Fruit fly (Drosophila melanogaster): Measurements from ENCODE around the gene Hsc70-2.

The Hsc70-2 gene

DNA sequence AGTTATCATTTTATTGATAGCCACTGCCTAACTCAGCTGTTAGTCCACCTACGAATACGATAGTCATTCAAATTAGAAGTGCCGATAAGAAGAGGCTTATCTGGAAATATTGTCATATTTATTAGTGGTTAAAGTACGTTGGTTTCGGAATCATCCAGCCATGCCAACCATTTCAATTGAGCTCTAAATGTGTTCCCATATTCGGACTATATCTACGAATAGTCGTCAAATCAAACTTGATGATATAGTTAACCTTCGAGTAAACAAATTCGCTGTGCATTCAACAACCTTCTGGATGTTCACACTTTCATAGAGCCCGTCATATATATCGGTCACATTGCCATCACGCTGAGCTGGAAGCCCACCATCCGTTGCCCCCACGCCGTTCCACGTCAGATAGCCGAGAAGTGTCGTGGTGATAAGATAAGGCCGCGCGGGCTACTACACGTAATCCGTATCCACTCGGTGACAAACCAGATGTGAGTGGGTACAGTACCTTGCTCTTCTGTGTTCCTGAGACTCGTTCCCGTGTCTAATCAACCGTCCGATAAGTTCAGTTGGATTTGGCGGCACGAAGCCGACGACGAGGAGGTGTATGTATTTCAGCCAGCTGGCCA lies 26.2 kb upstream of the Hsc70-2 start (continued):
- TF ChIP-seq Lim3 (GFP tag; IDR thresholded peaks at IDR 0.05) (no peak), hkb (optimal IDR thresholded peaks at IDR 0.05) (no peak), hkb (GFP tag; IDR thresholded peaks at IDR 0.05) (0 out of 2 replicates have a peak, but pooled peaks have one; percentile 24), ftz-f1 (GFP tag; optimal IDR thresholded peaks at IDR 0.05) (peak; percentile 7), corto (GFP tag; optimal IDR thresholded peaks at IDR 0.05) (no peak), CG34376 (GFP tag; optimal IDR thresholded peaks at IDR 0.05) (peak; percentile 66), CG32532 (GFP tag; IDR thresholded peaks at IDR 0.05) (0 out of 2 replicates have a peak, but pooled peaks have one; percentile 8), Hand (GFP tag; optimal IDR thresholded peaks at IDR 0.05) (peak; percentile 1), CG6813 (GFP tag; optimal IDR thresholded peaks at IDR 0.05) (no peak), rib (GFP tag; IDR thresholded peaks at IDR 0.05) (0 out of 2 replicates have a peak, but pooled peaks have one; percentile 10), sug (tag; optimal IDR thresholded peaks at IDR 0.05) (peak; percentile 94), jumu (GFP tag; optimal IDR thresholded peaks at IDR 0.05) (no peak), Sry-β (GFP tag; optimal IDR thresholded peaks at IDR 0.05) (no peak), E2f1 (GFP tag; IDR thresholded peaks at IDR 0.05) (no peak), CG7987 (GFP tag; optimal IDR thresholded peaks at IDR 0.05) (peak; percentile 20), mirr (GFP tag; optimal IDR thresholded peaks at IDR 0.05) (peak; percentile 86), pum (GFP tag; optimal IDR thresholded peaks at IDR 0.05) (no peak), Doc2 (GFP tag; IDR thresholded peaks at IDR 0.05) (no peak), lbe (GFP tag; optimal IDR thresholded peaks at IDR 0.05) (no peak), CG10543 (GFP tag; optimal IDR thresholded peaks at IDR 0.05) (peak; percentile 69), CG8281 (tag; optimal IDR thresholded peaks at IDR 0.05) (no peak), HLH54F (GFP tag; optimal IDR thresholded peaks at IDR 0.05) (no peak), CG16815 (GFP tag; optimal IDR thresholded peaks at IDR 0.05) (no peak), dmrt11E (tag; optimal IDR thresholded peaks at IDR 0.05) (no peak), Fer2 (tag; optimal IDR thresholded peaks at IDR 0.05) (no peak), Med (GFP tag) (peak; percentile 11), GATAe (GFP tag; conservative IDR thresholded peaks at IDR 0.05) (peak; percentile 77), chinmo (GFP tag; IDR thresholded peaks at IDR 0.05; ENCODE audit: partially characterized antibody) (peak; percentile 60; the same call in 1 of the 4 replicates), run (tag; optimal IDR thresholded peaks at IDR 0.05) (peak; percentile 55), CG12391 (tag; optimal IDR thresholded peaks at IDR 0.05) (no peak), wek (GFP tag; optimal IDR thresholded peaks at IDR 0.05) (no peak), Tbp (GFP tag; optimal IDR thresholded peaks at IDR 0.05) (no peak), CG3065 (GFP tag; optimal IDR thresholded peaks at IDR 0.05) (no peak), CG16779 (GFP tag; IDR thresholded peaks at IDR 0.05) (no peak), bcd (GFP tag; optimal IDR thresholded peaks at IDR 0.05) (no peak), CG6175 (GFP tag; IDR thresholded peaks at IDR 0.05) (peak; percentile 67; the same call in 2 of the 3 replicates), CG6254 (GFP tag; optimal IDR thresholded peaks at IDR 0.05) (peak; percentile 42), grn (GFP tag; optimal IDR thresholded peaks at IDR 0.05) (peak; percentile 78), CG15479 (GFP tag; optimal IDR thresholded peaks at IDR 0.05) (peak; percentile 35), Sry-δ (GFP tag; optimal IDR thresholded peaks at IDR 0.05) (no peak), MESR4 (GFP tag; optimal IDR thresholded peaks at IDR 0.05) (no peak), CG18619 (GFP tag; optimal IDR thresholded peaks at IDR 0.05) (no peak), dmrt99B (tag; optimal IDR thresholded peaks at IDR 0.05) (no peak), HmgZ (tag; optimal IDR thresholded peaks at IDR 0.05) (peak; percentile 28), CG8290 (GFP tag; optimal IDR thresholded peaks at IDR 0.05) (no peak), CG8290 (tag; optimal IDR thresholded peaks at IDR 0.05) (no peak), Hey (tag; optimal IDR thresholded peaks at IDR 0.05) (peak; percentile 4), gro (GFP tag; optimal IDR thresholded peaks at IDR 0.05) (peak; percentile 1), CG9876 (GFP tag; optimal IDR thresholded peaks at IDR 0.05) (no peak), CG43689 (GFP tag; IDR thresholded peaks at IDR 0.05) (no peak), danr (GFP tag; IDR thresholded peaks at IDR 0.05) (no peak)

Data from whole organism, embryonic.